Worm (Caenorhabditis elegans): ENCODE measurements around the gene nhr-139.

nhr-139 gene

DNA sequence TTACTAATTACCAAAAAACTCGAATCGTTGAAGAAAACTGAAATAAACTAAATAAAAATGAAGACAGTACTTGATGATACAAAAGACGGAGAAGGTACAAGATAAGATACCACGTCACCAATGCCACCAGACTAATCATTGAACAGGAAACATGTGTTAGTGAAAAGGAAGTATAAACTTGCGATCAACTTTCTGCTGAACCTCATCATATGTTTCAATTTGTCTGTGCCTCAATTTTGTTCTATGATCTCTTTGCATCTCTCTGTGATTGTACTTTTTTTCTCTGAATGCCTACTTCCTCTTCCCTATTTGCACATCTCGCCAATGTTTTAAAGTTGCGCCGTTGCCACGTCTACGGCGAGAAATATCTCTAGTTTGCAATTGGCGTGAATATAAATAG lies 6.4 kb upstream of the nhr-139 start:
- TF ChIP-seq dao-5 (tag; optimal IDR thresholded peaks at IDR 0.05) (no peak), him-1 (tag; optimal IDR thresholded peaks at IDR 0.05) (no peak), W03F9.2 (tag; optimal IDR thresholded peaks at IDR 0.05) (no peak)

DNA sequence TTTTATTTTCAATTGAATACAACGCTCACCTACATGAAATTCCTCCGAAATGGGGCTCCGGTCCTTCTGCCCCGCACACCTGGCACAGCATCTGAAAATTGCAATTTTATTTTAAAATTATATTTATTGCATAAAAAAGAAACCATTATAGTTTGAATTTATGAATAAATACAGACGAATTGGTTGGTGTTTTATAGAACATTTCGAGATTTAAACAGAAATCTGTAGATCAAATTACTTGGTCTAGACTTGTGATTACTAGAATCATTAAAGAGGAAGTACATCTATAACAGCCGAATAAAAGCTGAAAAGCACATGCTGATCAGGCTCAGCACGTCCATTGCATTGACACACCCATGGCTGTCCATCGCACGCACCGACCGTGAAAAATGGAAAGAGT lies 4.2 kb upstream of the nhr-139 start, which contains the start of gene nhr-162:
Gene nhr-162 (minus strand): TSS at position 101 of the 400 bp plus-strand sequence.
- TF ChIP-seq W03F9.2 (tag; optimal IDR thresholded peaks at IDR 0.05): no peak
- TF ChIP-seq him-1 (tag; optimal IDR thresholded peaks at IDR 0.05): no peak
- no peak for TF ChIP-seq dao-5 (tag; optimal IDR thresholded peaks at IDR 0.05)

DNA sequence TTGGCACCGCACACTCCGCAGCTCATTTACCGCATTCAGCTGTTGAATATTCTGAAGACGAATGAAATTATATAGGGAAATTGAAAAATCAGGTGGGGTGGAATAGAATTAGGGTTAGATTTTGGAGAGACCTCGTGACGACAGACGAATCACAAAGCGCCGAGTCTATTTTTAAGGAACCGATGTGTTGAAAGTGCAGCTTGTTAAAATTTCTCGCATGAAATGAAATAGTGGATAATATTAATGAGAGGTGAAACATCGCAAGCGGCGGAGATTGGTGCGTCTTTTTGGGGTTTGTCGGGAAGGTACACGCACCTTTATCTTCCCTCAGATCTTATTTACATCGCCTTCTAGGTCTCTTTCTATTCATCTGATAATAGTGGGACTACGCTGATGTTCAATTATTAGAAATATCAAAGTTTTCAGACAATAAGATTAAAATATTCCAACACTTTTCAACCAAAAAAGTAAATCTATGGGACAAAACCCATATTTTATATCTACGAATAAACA lies 2.1 kb upstream of the nhr-139 start, which contains the start of gene nhr-140:
Gene nhr-140 (minus strand): TSS at position 51 of the 513 bp plus-strand sequence.
- TF ChIP-seq him-1 (tag; optimal IDR thresholded peaks at IDR 0.05) (no peak), dao-5 (tag; optimal IDR thresholded peaks at IDR 0.05) (no peak), W03F9.2 (tag; optimal IDR thresholded peaks at IDR 0.05) (no peak)

DNA sequence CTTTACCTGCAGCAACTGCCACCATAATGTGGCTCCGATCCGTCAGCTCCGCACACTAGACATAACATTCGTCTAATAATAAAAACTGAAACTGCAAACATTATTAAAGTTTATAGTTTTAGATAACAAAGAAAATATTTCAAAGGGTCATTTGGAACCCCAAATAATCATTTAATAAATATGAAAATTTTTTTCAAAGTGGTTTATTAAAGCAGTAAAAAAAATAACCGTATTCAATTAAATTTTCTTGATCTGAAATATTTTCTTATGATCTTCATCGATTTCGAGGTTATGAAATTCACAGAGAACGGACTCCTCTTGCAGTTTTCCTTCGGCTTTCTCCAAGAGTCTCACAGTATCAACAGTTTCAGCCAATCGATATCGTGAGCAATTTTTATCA lies 1.6 kb downstream of the nhr-139 start, which contains the start of gene nhr-163:
Gene nhr-163 (minus strand): TSS at position 101 of the 400 bp plus-strand sequence.
- TF ChIP-seq dao-5 (tag; optimal IDR thresholded peaks at IDR 0.05) (no peak), W03F9.2 (tag; optimal IDR thresholded peaks at IDR 0.05) (no peak), him-1 (tag; optimal IDR thresholded peaks at IDR 0.05) (no peak)

DNA sequence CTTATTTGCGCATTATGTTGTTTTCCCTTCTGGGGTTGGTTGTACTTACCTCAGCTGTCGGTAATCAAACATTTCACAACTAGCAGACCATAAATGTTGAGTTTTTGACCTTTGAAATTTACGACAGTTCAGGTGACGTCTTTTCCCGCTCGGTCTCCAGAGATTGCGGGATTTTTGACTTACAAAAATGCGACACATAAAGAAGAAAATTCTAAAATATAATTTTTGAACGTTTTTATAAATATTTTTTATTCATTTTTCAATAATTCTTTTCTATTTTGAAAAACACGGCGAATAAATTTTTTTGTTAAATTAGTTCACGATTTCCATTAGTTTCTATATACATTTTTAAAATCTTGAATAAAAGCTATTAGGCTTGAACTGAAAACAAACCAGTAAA lies 4.8 kb downstream of the nhr-139 start, which contains the start of gene nhr-161:
Gene nhr-161 (minus strand): TSS at position 101 of the 400 bp plus-strand sequence.
- TF ChIP-seq W03F9.2 (tag; optimal IDR thresholded peaks at IDR 0.05) (no peak), dao-5 (tag; optimal IDR thresholded peaks at IDR 0.05) (no peak), him-1 (tag; optimal IDR thresholded peaks at IDR 0.05) (no peak)

DNA sequence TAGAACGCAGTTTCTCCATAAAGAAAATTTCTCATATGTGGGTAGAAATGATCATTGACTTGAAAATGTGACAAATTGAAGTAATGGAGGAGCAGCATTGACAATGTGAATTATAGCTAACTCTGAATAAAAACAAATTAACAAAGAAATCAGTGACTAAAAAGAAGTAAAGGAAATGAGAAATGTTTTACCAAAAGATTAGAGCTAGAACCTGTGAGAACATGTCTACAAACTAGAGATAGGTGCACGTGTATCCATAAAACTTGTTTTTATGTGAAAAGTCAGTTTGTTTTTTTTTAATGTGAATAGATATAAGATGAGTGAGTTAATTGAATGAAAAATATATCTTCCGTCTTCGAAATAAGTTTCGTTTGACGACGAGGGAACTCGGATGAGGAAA lies 8.6 kb downstream of the nhr-139 start, which contains the start of gene sre-12:
Gene sre-12 (minus strand): TSS at position 101 of the 400 bp plus-strand sequence.
- TF ChIP-seq W03F9.2 (tag; optimal IDR thresholded peaks at IDR 0.05) (no peak), him-1 (tag; optimal IDR thresholded peaks at IDR 0.05) (no peak), dao-5 (tag; optimal IDR thresholded peaks at IDR 0.05) (no peak)

DNA sequence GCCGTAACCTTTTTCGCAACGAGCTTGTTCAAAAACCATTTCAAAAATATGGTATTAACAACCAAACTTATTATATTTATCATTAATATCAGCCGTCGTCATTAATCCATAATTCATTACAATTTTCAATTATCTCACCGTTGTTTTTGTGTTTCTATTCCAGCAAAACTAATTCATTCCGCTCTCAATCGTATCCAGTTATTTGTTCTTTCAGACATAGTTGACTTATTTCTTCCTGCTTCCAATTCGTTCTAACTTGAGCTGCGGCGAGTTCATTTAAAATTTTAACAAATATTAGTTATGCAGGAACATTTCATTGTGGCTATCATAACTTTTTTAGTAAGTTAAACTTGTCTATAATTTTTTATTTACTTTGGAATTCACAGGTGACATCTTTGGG lies 11.5 kb downstream of the nhr-139 start, which contains the start of gene srx-16:
Gene srx-16 (plus strand): TSS at position 301 of the 400 bp plus-strand sequence.
- no peak for TF ChIP-seq him-1 (tag; optimal IDR thresholded peaks at IDR 0.05)
- no peak for TF ChIP-seq W03F9.2 (tag; optimal IDR thresholded peaks at IDR 0.05)
- no peak for TF ChIP-seq dao-5 (tag; optimal IDR thresholded peaks at IDR 0.05)

DNA sequence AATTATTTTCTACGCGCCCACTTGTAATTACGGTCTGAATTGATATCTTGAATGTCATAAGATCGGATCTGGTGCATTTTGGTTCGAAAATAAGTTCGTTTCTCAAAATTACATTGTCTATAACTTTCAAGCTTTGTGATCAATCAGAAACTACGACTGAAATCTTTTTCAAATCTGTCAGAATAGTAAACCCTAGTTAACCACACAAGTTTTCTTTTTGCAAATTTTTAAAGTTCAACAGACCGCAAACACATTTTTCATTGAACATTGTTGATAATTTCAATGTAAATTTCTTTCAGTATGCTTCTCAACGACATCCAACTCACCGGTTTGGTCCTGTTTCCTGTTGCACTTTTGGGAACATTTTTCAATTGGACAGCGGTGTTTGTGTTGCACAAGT lies 16.0 kb downstream of the nhr-139 start, which contains the start of gene srx-59:
Gene srx-59 (plus strand): TSS at position 301 of the 400 bp plus-strand sequence.
- no peak for TF ChIP-seq W03F9.2 (tag; optimal IDR thresholded peaks at IDR 0.05)
- no peak for TF ChIP-seq dao-5 (tag; optimal IDR thresholded peaks at IDR 0.05)
- no peak for TF ChIP-seq him-1 (tag; optimal IDR thresholded peaks at IDR 0.05)

DNA sequence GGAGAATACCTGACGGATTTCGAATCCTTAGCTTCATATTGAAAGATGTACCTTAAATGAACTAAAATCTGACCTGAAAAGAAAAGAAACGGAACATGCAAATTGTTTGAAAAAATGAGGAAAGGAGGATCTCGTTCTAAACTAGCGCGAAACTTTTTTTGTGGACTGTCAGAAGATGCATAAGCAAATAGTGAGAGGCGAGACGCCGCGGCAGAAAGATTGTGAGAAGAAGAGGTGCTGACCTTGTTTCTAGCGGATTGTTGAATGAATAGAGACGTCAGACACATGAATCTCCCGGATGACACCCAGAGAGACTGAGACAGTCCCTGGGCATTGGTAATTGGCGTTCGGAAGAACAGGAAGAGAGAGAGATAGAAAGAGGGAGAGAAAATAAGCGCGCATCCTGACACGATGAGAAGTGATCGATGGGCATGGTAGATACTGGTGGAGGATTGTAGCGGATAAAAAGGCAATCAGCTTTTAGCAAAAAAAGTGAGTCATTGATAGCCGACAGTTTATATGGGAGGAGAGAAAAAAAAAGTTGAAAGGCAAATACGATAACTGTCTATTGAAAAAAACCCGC lies 17.5 kb downstream of the nhr-139 start, which contains the start of gene ptr-15:
Gene ptr-15 (minus strand): TSS at position 51 of the 583 bp plus-strand sequence.
- TF ChIP-seq W03F9.2 (tag; optimal IDR thresholded peaks at IDR 0.05) (no peak), dao-5 (tag; optimal IDR thresholded peaks at IDR 0.05) (no peak), him-1 (tag; optimal IDR thresholded peaks at IDR 0.05) (no peak)

DNA sequence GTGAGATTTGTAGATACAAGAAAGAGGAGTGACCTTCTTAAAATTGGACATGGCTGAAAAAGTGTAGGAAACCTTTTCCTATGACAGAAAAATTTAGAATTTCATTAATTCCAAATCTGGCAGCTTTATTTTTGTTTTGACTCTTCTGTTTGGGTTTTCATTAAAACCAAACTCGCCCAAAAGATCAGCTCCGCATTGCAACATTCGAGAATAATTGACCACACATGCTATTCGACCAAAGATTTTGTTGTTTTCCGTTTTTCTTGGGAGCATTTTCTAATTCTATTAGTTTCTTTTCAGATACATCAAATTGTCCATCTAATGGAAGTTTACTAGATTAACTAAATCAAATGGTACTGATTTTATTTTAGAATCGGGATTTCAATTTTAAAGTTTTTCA lies 31.3 kb downstream of the nhr-139 start, which contains the start of gene mec-1:
Gene mec-1 (plus strand): TSS at position 301 of the 400 bp plus-strand sequence.
- TF ChIP-seq dao-5 (tag; optimal IDR thresholded peaks at IDR 0.05) (no peak), W03F9.2 (tag; optimal IDR thresholded peaks at IDR 0.05) (no peak), him-1 (tag; optimal IDR thresholded peaks at IDR 0.05) (no peak)

DNA sequence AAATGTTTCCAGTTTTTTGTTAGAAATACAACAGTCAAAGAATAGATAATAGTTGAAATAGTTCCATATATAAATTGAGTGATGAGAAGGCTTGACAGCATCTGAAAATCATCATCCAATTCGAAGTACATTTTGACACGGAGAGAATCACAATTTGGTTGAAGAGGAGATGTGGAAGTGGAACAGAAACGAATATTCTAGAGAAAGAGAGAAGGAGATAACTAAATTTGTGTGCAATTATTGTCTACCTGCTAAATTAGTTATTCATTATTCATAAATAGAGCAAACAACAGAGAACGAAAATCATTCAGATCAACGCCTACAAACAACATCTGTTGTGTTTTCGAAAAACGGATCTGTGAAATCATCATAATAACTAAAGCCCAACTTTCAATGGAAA lies 33.8 kb downstream of the nhr-139 start, which contains the start of gene srg-31:
Gene srg-31 (minus strand): TSS at position 101 of the 400 bp plus-strand sequence.
- TF ChIP-seq him-1 (tag; optimal IDR thresholded peaks at IDR 0.05) (no peak), W03F9.2 (tag; optimal IDR thresholded peaks at IDR 0.05) (no peak), dao-5 (tag; optimal IDR thresholded peaks at IDR 0.05) (no peak)

DNA sequence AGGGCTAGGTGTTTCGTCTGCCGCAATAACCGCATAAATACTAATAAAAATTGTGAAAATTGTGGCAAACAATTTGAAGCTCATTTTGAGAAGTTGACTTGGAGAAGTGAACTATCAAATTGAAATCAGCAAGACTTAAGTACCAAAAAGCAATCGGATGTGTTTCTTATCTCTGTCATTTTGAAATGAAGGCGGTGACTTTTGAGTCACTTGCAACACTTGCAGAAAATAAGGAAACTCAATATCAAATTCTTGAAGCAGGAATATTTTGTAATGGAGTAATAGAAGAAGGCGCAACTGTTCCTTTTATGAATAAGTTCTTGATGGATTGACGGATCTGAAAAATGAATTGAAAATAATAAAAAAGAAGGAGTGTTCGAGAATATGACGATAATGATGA lies 36.3 kb downstream of the nhr-139 start, which contains the start of gene T07H8.11:
Gene T07H8.11 (minus strand): TSS at position 101 of the 400 bp plus-strand sequence.
- no peak for TF ChIP-seq him-1 (tag; optimal IDR thresholded peaks at IDR 0.05)

DNA sequence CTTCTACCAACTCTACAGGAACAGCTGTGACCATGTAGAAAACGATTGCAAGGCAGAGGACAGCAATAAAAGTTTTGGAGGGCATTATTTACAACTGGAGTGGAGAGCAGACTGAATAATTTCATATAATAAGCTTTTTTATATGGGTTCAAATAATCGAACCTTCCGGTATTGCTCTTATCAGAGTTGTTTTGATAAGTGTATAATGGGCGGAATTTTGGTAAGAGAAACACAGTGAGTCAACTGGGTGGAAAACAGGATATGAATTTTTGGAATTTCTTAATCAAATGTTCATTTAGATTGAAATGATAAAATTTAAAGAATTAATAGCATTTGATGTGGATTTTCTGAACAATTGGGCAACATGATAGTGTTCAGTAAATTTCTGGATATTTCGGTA lies 37.8 kb downstream of the nhr-139 start, which contains the start of gene Y57E12B.11:
Gene Y57E12B.11 (minus strand): TSS at position 101 of the 400 bp plus-strand sequence.
- no peak for TF ChIP-seq dao-5 (tag; optimal IDR thresholded peaks at IDR 0.05)
- no peak for TF ChIP-seq him-1 (tag; optimal IDR thresholded peaks at IDR 0.05)
- no peak for TF ChIP-seq W03F9.2 (tag; optimal IDR thresholded peaks at IDR 0.05)

DNA sequence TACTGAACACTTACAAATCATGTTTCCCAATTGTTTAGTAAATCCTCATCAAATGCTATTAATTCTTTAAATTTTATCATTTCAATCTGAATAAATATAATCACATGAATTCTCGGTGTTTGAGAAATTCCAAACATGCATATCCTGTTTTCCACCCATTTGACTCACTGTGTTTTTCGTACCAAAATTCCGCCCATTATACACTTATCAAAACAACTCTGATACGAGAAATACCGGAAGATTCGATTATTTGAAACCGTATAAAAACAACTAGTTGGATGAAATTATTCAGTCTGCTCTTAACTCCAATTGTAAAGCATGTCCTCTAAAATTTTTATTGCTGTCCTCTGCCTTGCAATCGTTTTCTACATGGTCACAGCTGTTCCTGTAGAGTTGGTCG lies 39.3 kb downstream of the nhr-139 start, which contains the start of gene Y57E12B.1:
Gene Y57E12B.1 (plus strand): TSS at position 301 of the 400 bp plus-strand sequence.
- TF ChIP-seq W03F9.2 (tag; optimal IDR thresholded peaks at IDR 0.05) (no peak), dao-5 (tag; optimal IDR thresholded peaks at IDR 0.05) (no peak), him-1 (tag; optimal IDR thresholded peaks at IDR 0.05) (no peak)
